Worm (Caenorhabditis elegans): ENCODE data around the gene K01G5.10.

The K01G5.10 gene

DNA sequence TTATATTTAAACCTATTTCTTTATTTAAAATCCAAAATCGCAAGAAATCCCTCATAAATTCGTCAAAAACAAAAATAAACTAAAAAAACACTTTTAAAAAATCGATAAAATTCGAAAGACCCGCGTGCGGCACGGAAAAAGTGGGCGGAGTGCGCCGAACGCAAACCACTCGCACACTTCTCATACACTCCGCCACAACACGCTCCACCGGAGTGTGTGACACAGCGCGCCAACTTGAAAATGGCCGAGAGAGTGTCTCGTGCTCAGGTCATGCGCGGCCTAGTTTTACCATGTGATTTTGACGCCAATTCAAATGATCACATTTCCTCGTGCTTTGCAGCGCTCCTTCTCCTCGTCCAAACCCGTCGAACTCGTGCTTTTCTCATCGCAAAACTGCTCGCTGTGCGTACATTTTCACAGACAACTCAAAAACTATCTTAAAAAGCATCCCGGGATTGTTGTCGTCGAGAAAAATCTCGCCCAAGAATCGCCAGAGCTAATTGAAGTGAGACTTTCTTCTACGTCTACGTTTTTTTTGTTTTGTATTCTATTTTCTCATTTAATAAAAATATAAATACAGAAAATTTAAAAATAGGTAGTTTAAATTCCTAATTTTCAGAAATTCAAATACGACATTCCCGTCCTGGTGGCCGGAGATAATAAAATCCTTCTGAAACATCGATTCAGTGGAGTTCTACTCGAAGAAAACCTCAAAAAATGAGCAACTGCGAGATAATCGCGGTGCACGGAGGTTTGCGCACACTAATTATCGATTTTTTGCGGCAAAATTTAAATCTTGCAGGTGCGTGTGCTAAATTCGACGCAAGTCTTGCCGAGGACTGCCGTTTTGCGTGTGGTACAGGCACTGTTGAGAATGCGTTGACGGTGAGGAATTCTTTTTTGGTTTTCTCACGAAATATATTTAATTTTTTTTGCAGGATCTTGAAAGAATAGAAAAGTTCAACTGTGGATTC is 1.0 kb upstream of the K01G5.10 start, which contains the start of gene tasp-1 (continued):
- TF ChIP-seq tbx-7 (tag; optimal IDR thresholded peaks at IDR 0.05) (peak; percentile 91), sox-2 (GFP tag; IDR thresholded peaks at IDR 0.05) (peak; percentile 93), fkh-10 (GFP tag; optimal IDR thresholded peaks at IDR 0.05) (peak; percentile 94), ztf-16 (tag; optimal IDR thresholded peaks at IDR 0.05) (peak; percentile 100), lim-6 (tag; optimal IDR thresholded peaks at IDR 0.05) (peak; percentile 98), T23F11.4 (GFP tag; optimal IDR thresholded peaks at IDR 0.05) (peak; percentile 95), mec-3 (tag; optimal IDR thresholded peaks at IDR 0.05; ENCODE audit: borderline replicate concordance) (peak; percentile 98), pax-1 (tag; optimal IDR thresholded peaks at IDR 0.05) (peak; percentile 88), pat-9 (tag; optimal IDR thresholded peaks at IDR 0.05) (peak; percentile 98), pros-1 (tag; optimal IDR thresholded peaks at IDR 0.05) (peak; percentile 100), syd-9 (tag; optimal IDR thresholded peaks at IDR 0.05) (peak; percentile 97), elt-4 (tag; optimal IDR thresholded peaks at IDR 0.05) (peak; percentile 26), nfya-1 (tag; optimal IDR thresholded peaks at IDR 0.05) (peak; percentile 99), hlh-13 (GFP tag; optimal IDR thresholded peaks at IDR 0.05) (peak; percentile 90), F13H6.1 (tag; optimal IDR thresholded peaks at IDR 0.05) (peak; percentile 98), gmeb-2 (tag; optimal IDR thresholded peaks at IDR 0.05) (peak; percentile 91), lin-11 (tag; optimal IDR thresholded peaks at IDR 0.05) (peak; percentile 76), ceh-48 (tag; optimal IDR thresholded peaks at IDR 0.05) (peak; percentile 100), tbx-2 (tag; optimal IDR thresholded peaks at IDR 0.05) (peak; percentile 100), ceh-31 (tag; optimal IDR thresholded peaks at IDR 0.05) (peak; percentile 100), C38D4.7 (GFP tag; optimal IDR thresholded peaks at IDR 0.05) (peak; percentile 80), sdc-2 (tag; optimal IDR thresholded peaks at IDR 0.05) (peak; percentile 90), ceh-30 (tag; optimal IDR thresholded peaks at IDR 0.05) (peak; percentile 29), hlh-8 (tag; optimal IDR thresholded peaks at IDR 0.05) (peak; percentile 98), pha-2 (tag; optimal IDR thresholded peaks at IDR 0.05) (peak; percentile 90), K02D7.2 (tag; optimal IDR thresholded peaks at IDR 0.05) (peak; percentile 92), hlh-30 (tag; optimal IDR thresholded peaks at IDR 0.05; ENCODE audit: insufficient read depth) (peak; percentile 100), ceh-18 (tag; optimal IDR thresholded peaks at IDR 0.05) (peak; percentile 100), hlh-6 (tag; optimal IDR thresholded peaks at IDR 0.05) (peak; percentile 92), madf-2 (tag; optimal IDR thresholded peaks at IDR 0.05) (peak; percentile 98), nhr-11 (tag; optimal IDR thresholded peaks at IDR 0.05) (peak; percentile 89), sox-4 (tag; optimal IDR thresholded peaks at IDR 0.05) (peak; percentile 91), ceh-2 (tag; optimal IDR thresholded peaks at IDR 0.05) (peak; percentile 98), dmd-4 (tag; optimal IDR thresholded peaks at IDR 0.05; ENCODE audit: borderline replicate concordance) (peak; percentile 97), npax-4 (tag; optimal IDR thresholded peaks at IDR 0.05) (peak; percentile 62), unc-42 (tag; optimal IDR thresholded peaks at IDR 0.05) (peak; percentile 100), dve-1 (tag; optimal IDR thresholded peaks at IDR 0.05) (peak; percentile 98), elt-2 (tag; optimal IDR thresholded peaks at IDR 0.05) (peak; percentile 99), ceh-9 (tag; optimal IDR thresholded peaks at IDR 0.05) (no peak), zip-5 (tag; optimal IDR thresholded peaks at IDR 0.05) (peak; percentile 90), unc-86 (tag; optimal IDR thresholded peaks at IDR 0.05) (peak; percentile 99), eyg-1 (tag; optimal IDR thresholded peaks at IDR 0.05) (peak; percentile 94), che-1 (tag; optimal IDR thresholded peaks at IDR 0.05) (peak; percentile 83), pha-4 (tag; optimal IDR thresholded peaks at IDR 0.05) (no peak), odd-2 (tag; optimal IDR thresholded peaks at IDR 0.05) (peak; percentile 29), hlh-15 (tag; optimal IDR thresholded peaks at IDR 0.05) (peak; percentile 83), unc-3 (GFP tag; conservative IDR thresholded peaks at IDR 0.05) (peak; percentile 96), unc-3 (tag; optimal IDR thresholded peaks at IDR 0.05) (peak; percentile 97)
